Worm (Caenorhabditis elegans) whole organism, L1 larva: ENCODE data around the gene Y105C5A.24.

ENCODE experiments used
- aly-2 ChIP-seq: fragments of 150-350 bp; optimal IDR thresholded peaks from 2 replicates; lab custom pipeline; 2014; ENCODE audit warnings: missing biosample characterization, missing genetic modification characterization
- efl-1 ChIP-seq, 4 experiments: fragments of 150-350 bp; optimal IDR thresholded peaks in 3 of 4; peaks in 1 of 4; 1 replicate in 1 of 4; 2 replicates in 3 of 4; lab custom pipeline; 2014; ENCODE audit warnings: missing biosample characterization in 2 of 4, missing genetic modification characterization in 2 of 4, missing genetic modification reagents in 2 of 4
- nhr-12 ChIP-seq: sonication (generic microtip); optimal IDR thresholded peaks from 2 replicates; lab custom pipeline; 2017; ENCODE audit warnings: missing biosample characterization, missing genetic modification characterization
- nhr-76 ChIP-seq: sonication (generic microtip); optimal IDR thresholded peaks from 2 replicates; lab custom pipeline; 2017; ENCODE audit warnings: missing biosample characterization, missing genetic modification characterization
- nhr-85 ChIP-seq: sonication (generic microtip); peaks from one replicate; lab custom pipeline; 2016; ENCODE audit warnings: missing genetic modification characterization, inconsistent platforms, missing compliant biosample characterization
- unc-62 ChIP-seq: fragments of 150-350 bp; optimal IDR thresholded peaks from 2 replicates; lab custom pipeline; 2014; ENCODE audit warnings: missing biosample characterization, missing genetic modification reagents, missing genetic modification characterization
- xbp-1 ChIP-seq: sonication (generic microtip); optimal IDR thresholded peaks from 2 replicates; lab custom pipeline; 2016; ENCODE audit warnings: missing genetic modification characterization, missing compliant biosample characterization
- ztf-11 ChIP-seq, 2 experiments: sonication (generic microtip); optimal IDR thresholded peaks; 2 replicates each; lab custom pipeline; 2016 to 2017; ENCODE audit warnings: missing genetic modification characterization in 2 of 2, missing biosample characterization in 1 of 2, missing compliant biosample characterization in 1 of 2

DNA sequence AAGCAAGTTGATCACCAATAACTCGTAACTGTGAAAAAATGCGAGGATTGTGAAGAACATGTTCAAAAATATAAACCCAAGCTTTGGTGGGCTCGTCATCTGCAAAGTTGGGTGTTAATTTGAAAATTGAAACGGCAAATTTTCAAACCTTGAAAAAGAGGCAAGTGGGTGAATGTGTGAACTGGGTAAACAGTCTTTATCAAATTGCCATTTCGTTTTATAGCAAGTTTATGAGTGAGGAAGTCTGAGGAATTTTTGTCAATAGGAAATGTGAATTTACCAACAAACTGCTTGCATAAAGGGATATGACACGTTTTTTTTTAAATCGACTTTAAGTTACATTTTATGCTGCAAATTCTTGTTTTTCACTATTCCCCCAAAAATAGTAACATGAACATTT is 3.1 kb upstream of the Y105C5A.24 start, which contains the start of gene Y105C5A.1270:
- TF ChIP-seq ztf-11 (tag; optimal IDR thresholded peaks at IDR 0.05; lab: Kevin White, UChicago) (no peak), efl-1 (optimal IDR thresholded peaks at IDR 0.05; lab: Kevin White, UChicago) (no peak), efl-1 (GFP tag; optimal IDR thresholded peaks at IDR 0.05 in 1 of 2; lab: Kevin White, UChicago) (no peak), xbp-1 (no peak), unc-62 (GFP tag; lab: Kevin White, UChicago) (no peak), aly-2 (tag; lab: Kevin White, UChicago) (no peak), nhr-12 (tag; lab: Kevin White, UChicago) (no peak), nhr-76 (no peak), nhr-85 (tag; lab: Kevin White, UChicago) (no peak)
